Worm (Caenorhabditis elegans) whole organism, late embryonic: ENCODE results near the gene C56G2.9.

Experiments used
- C08G9.2 ChIP-seq: sonication (generic microtip); optimal IDR thresholded peaks from 2 replicates; lab custom pipeline; 2016; ENCODE audit warnings: mild to moderate bottlenecking, missing genetic modification characterization, moderate library complexity, missing compliant biosample characterization
- K09A11.1 ChIP-seq: sonication (generic microtip); optimal IDR thresholded peaks from 2 replicates; lab custom pipeline; 2017; ENCODE audit warnings: antibody characterized with exemption, mild to moderate bottlenecking, missing genetic modification characterization, missing compliant biosample characterization; ENCODE audit not compliant: insufficient read depth
- T23F11.4 ChIP-seq: fragments of 200-800 bp; sonication (Bioruptor generic); optimal IDR thresholded peaks from 2 replicates; lab custom pipeline; 2018; ENCODE audit warnings: mild to moderate bottlenecking, missing genetic modification characterization, missing compliant biosample characterization
- ceh-14 ChIP-seq: sonication (generic microtip); optimal IDR thresholded peaks from 2 replicates; lab custom pipeline; 2016; ENCODE audit warnings: missing genotype, missing genetic modification characterization, missing compliant biosample characterization
- ceh-18 ChIP-seq: sonication (generic microtip); optimal IDR thresholded peaks from 2 replicates; lab custom pipeline; 2016; ENCODE audit warnings: missing genetic modification characterization, missing compliant biosample characterization
- ceh-2 ChIP-seq: sonication (generic microtip); optimal IDR thresholded peaks from 2 replicates; lab custom pipeline; 2016; ENCODE audit warnings: missing genotype, missing genetic modification characterization, missing compliant biosample characterization
- ceh-22 ChIP-seq: sonication (generic microtip); optimal IDR thresholded peaks from 2 replicates; lab custom pipeline; 2017; ENCODE audit warnings: missing biosample characterization, missing genetic modification characterization
- ceh-24 ChIP-seq: sonication (generic microtip); optimal IDR thresholded peaks from 2 replicates; lab custom pipeline; 2016; ENCODE audit warnings: mild to moderate bottlenecking, missing genetic modification characterization, missing compliant biosample characterization
- ceh-30 ChIP-seq: fragments of 150-350 bp; optimal IDR thresholded peaks from 2 replicates; lab custom pipeline; 2014; ENCODE audit warnings: missing biosample characterization, missing genetic modification characterization
- ceh-34 ChIP-seq: sonication (generic microtip); optimal IDR thresholded peaks from 2 replicates; lab custom pipeline; 2016; ENCODE audit warnings: mild to moderate bottlenecking, missing genetic modification characterization, missing compliant biosample characterization
- ceh-45 ChIP-seq: fragments of 200-800 bp; sonication (Bioruptor generic); IDR thresholded peaks from 2 replicates; pipeline ENCODE4 v1.3.6; 2022; ENCODE audit warnings: missing genetic modification reagents, missing genetic modification characterization, missing compliant biosample characterization
- ceh-9 ChIP-seq: sonication (generic microtip); optimal IDR thresholded peaks from 2 replicates; lab custom pipeline; 2016; ENCODE audit warnings: mild to moderate bottlenecking, missing genetic modification characterization, inconsistent platforms, missing compliant biosample characterization
- dve-1 ChIP-seq: sonication (generic microtip); optimal IDR thresholded peaks from 2 replicates; lab custom pipeline; 2017; ENCODE audit warnings: antibody characterized with exemption, mild to moderate bottlenecking, missing genetic modification characterization, missing compliant biosample characterization
- elt-2 ChIP-seq: sonication (generic microtip); optimal IDR thresholded peaks from 2 replicates; lab custom pipeline; 2016; ENCODE audit warnings: missing genetic modification reagents, missing genetic modification characterization, missing compliant biosample characterization
- elt-4 ChIP-seq: sonication (generic microtip); optimal IDR thresholded peaks from 2 replicates; lab custom pipeline; 2016; ENCODE audit warnings: missing genetic modification characterization, missing compliant biosample characterization
- ets-4 ChIP-seq: sonication (generic microtip); optimal IDR thresholded peaks from 2 replicates; lab custom pipeline; 2016; ENCODE audit warnings: missing genetic modification characterization, missing compliant biosample characterization
- fkh-10 ChIP-seq: fragments of 150-350 bp; optimal IDR thresholded peaks from 2 replicates; lab custom pipeline; 2014; ENCODE audit warnings: missing biosample characterization, missing genetic modification reagents, missing genetic modification characterization
- hlh-13 ChIP-seq: fragments of 200-800 bp; sonication (Bioruptor generic); optimal IDR thresholded peaks from 2 replicates; lab custom pipeline; 2018; ENCODE audit warnings: mild to moderate bottlenecking, missing genetic modification characterization, missing compliant biosample characterization
- hlh-30 ChIP-seq: sonication (generic microtip); optimal IDR thresholded peaks from 2 replicates; lab custom pipeline; 2017; ENCODE audit warnings: antibody characterized with exemption, missing genetic modification characterization, missing compliant biosample characterization; ENCODE audit not compliant: insufficient read depth
- hlh-6 ChIP-seq: sonication (generic microtip); optimal IDR thresholded peaks from 2 replicates; lab custom pipeline; 2016; ENCODE audit warnings: missing genotype, missing genetic modification characterization, missing compliant biosample characterization
- lin-11 ChIP-seq: fragments of 200-800 bp; sonication (Bioruptor generic); optimal IDR thresholded peaks from 2 replicates; lab custom pipeline; 2018; ENCODE audit warnings: mild to moderate bottlenecking, missing genetic modification characterization, missing compliant biosample characterization
- mec-3 ChIP-seq: sonication (generic microtip); optimal IDR thresholded peaks from 2 replicates; lab custom pipeline; 2016; ENCODE audit warnings: borderline replicate concordance, missing genetic modification characterization, missing compliant biosample characterization
- nhr-11 ChIP-seq: fragments of 150-350 bp; optimal IDR thresholded peaks from 2 replicates; lab custom pipeline; 2014; ENCODE audit warnings: missing biosample characterization, missing genetic modification characterization
- nhr-232 ChIP-seq: sonication (generic microtip); optimal IDR thresholded peaks from 2 replicates; lab custom pipeline; 2016; ENCODE audit warnings: missing genetic modification characterization, missing compliant biosample characterization
- npax-4 ChIP-seq: sonication (generic microtip); optimal IDR thresholded peaks from 2 replicates; lab custom pipeline; 2016; ENCODE audit warnings: missing genetic modification characterization, missing compliant biosample characterization
- pha-4 ChIP-seq: fragments of 150-350 bp; optimal IDR thresholded peaks from 2 replicates; lab custom pipeline; 2018; ENCODE audit warnings: missing biosample characterization, missing genetic modification reagents, missing genetic modification characterization
- pqm-1 ChIP-seq: sonication (generic microtip); optimal IDR thresholded peaks from 2 replicates; lab custom pipeline; 2016; ENCODE audit warnings: missing genetic modification characterization, missing compliant biosample characterization
- ref-2 ChIP-seq: sonication (generic microtip); optimal IDR thresholded peaks from 2 replicates; lab custom pipeline; 2016; ENCODE audit warnings: missing genetic modification characterization, missing compliant biosample characterization
- sox-2 ChIP-seq: fragments of 200-800 bp; sonication (Bioruptor generic); IDR thresholded peaks from 2 replicates; pipeline ENCODE4 v1.3.6; 2022; ENCODE audit warnings: missing genetic modification reagents, missing genetic modification characterization, missing compliant biosample characterization
- sox-4 ChIP-seq: sonication (generic microtip); optimal IDR thresholded peaks from 2 replicates; lab custom pipeline; 2017; ENCODE audit warnings: mild to moderate bottlenecking, missing genetic modification characterization, inconsistent platforms, missing compliant biosample characterization
- syd-9 ChIP-seq: sonication (generic microtip); optimal IDR thresholded peaks from 2 replicates; lab custom pipeline; 2016; ENCODE audit warnings: mild to moderate bottlenecking, missing genetic modification characterization, moderate library complexity, missing compliant biosample characterization
- ttx-3 ChIP-seq: sonication (generic microtip); optimal IDR thresholded peaks from 2 replicates; lab custom pipeline; 2016; ENCODE audit warnings: missing genetic modification reagents, missing genetic modification characterization, missing compliant biosample characterization
- unc-42 ChIP-seq: sonication (generic microtip); optimal IDR thresholded peaks from 2 replicates; lab custom pipeline; 2016; ENCODE audit warnings: missing genotype, missing genetic modification characterization, missing compliant biosample characterization
- zip-5 ChIP-seq: sonication (generic microtip); optimal IDR thresholded peaks from 2 replicates; lab custom pipeline; 2016; ENCODE audit warnings: missing genetic modification characterization, missing compliant biosample characterization

C56G2.9 gene

ce11 chrIII:6356007-6356406 is 12.9 kb upstream of the C56G2.9 start:
- TF ChIP-seq ets-4 (tag; lab: Kevin White, UChicago) = no peak
- TF ChIP-seq nhr-232 (tag; lab: Kevin White, UChicago) = no peak
- no peak for TF ChIP-seq ceh-30 (tag; lab: Kevin White, UChicago)
- no peak for TF ChIP-seq sox-2 (GFP tag; lab: Robert Waterston, UW)
- TF ChIP-seq mec-3 (tag; lab: Kevin White, UChicago) = no peak
- TF ChIP-seq pqm-1 (tag; lab: Kevin White, UChicago) = no peak
- TF ChIP-seq hlh-6 = no peak
- no peak for TF ChIP-seq elt-4
- TF ChIP-seq ceh-9 (tag; lab: Kevin White, UChicago) = no peak
- no peak for TF ChIP-seq lin-11 (tag; lab: Kevin White, UChicago)

DNA sequence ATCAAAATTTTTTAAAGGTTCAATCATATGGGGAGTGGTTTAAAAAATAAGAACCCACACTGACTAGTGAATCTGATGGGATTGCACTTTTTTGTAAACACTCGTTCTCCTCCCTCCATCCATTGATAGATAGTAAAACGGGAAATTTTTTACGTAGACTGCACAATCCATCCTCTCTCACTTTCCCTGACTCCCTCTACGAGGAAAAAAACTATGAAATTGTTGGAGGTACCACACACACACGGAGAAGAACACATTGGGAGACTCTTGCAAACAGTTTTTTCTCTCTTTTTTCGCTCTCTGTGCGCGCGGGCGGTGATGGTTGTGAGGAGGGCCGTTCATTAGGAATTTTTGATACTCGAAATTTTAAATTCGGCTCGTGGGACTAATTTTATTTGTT is 12.2 kb upstream of the C56G2.9 start:
- TF ChIP-seq ttx-3 (tag; lab: Kevin White, UChicago) (no peak), mec-3 (tag; lab: Kevin White, UChicago) (no peak), syd-9 (tag; lab: Kevin White, UChicago) (no peak), sox-4 (no peak), ceh-18 (tag; lab: Kevin White, UChicago) (no peak), ceh-2 (tag; lab: Kevin White, UChicago) (no peak), ceh-34 (tag; lab: Kevin White, UChicago) (no peak), ceh-24 (no peak), nhr-232 (tag; lab: Kevin White, UChicago) (no peak), C08G9.2 (tag; lab: Kevin White, UChicago) (no peak), zip-5 (tag; lab: Kevin White, UChicago) (no peak), hlh-30 (tag; lab: Kevin White, UChicago) (no peak)

DNA sequence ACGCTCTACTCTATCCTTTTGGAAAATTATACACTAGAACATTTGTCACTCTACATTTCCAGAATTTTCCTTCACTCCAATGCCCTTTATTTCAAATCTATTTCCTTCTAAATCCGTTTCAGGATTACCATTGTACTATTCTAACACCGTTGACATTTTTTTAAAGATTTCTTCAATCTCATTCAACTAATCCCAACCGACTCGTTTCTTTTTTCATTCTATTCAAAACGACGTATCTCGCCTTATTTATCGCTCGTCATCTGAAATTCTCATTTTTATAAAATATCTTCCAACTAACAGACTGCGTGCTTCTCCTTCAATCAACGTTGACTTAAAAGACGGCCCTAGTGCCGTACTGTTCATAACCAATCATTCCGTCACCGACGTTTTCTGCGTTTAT is 10.0 kb upstream of the C56G2.9 start, which contains the start of gene akap-1:
akap-1 (plus strand) TSS at position 301 of the 400 bp plus-strand sequence.
- TF ChIP-seq T23F11.4 (no peak), ceh-2 (tag; lab: Kevin White, UChicago) (no peak), elt-4 (no peak), C08G9.2 (tag; lab: Kevin White, UChicago) (no peak), pha-4 (tag; lab: Kevin White, UChicago) (no peak), ceh-18 (tag; lab: Kevin White, UChicago) (no peak), K09A11.1 (tag; lab: Kevin White, UChicago) (no peak), ceh-30 (tag; lab: Kevin White, UChicago) (no peak), elt-2 (tag; lab: Kevin White, UChicago) (no peak), ceh-45 (no peak), npax-4 (tag; lab: Kevin White, UChicago) (no peak), sox-2 (GFP tag; lab: Robert Waterston, UW) (no peak), ceh-22 (tag; lab: Kevin White, UChicago) (no peak), ceh-9 (tag; lab: Kevin White, UChicago) (no peak), hlh-13 (GFP tag; lab: Kevin White, UChicago) (no peak), fkh-10 (GFP tag; lab: Kevin White, UChicago) (no peak), ref-2 (tag; lab: Kevin White, UChicago) (no peak)

ce11 chrIII:6352459-6352858 is 9.3 kb upstream of the C56G2.9 start:
- TF ChIP-seq unc-42 (tag; lab: Kevin White, UChicago) (peak; percentile 67), dve-1 (tag; lab: Kevin White, UChicago) (no peak), nhr-11 (tag; lab: Kevin White, UChicago) (no peak), ceh-18 (tag; lab: Kevin White, UChicago) (no peak), ceh-24 (no peak), ceh-14 (tag; lab: Kevin White, UChicago) (no peak)
- TF ChIP-seq, all 69 proteins: peak for 1
